Worm (Caenorhabditis elegans) whole organism, young adult: Measurements from ENCODE around the gene gtf-2E2.

ENCODE experiments used
- F10E7.11 ChIP-seq: sonication (generic microtip); optimal IDR thresholded peaks from 2 replicates; lab custom pipeline; 2017; ENCODE audit warnings: mild to moderate bottlenecking, missing genetic modification characterization, moderate library complexity, missing compliant biosample characterization
- F22D6.2 ChIP-seq: sonication (generic microtip); optimal IDR thresholded peaks from 2 replicates; lab custom pipeline; 2016; ENCODE audit warnings: mild to moderate bottlenecking, missing genetic modification characterization, missing compliant biosample characterization
- F33H1.4 ChIP-seq: fragments of 200-800 bp; sonication (Bioruptor generic); IDR thresholded peaks from 2 replicates; pipeline ENCODE4 v1.3.6; 2022; ENCODE audit warnings: missing genetic modification reagents, missing genetic modification characterization, missing compliant biosample characterization
- F37B4.10 ChIP-seq: fragments of 200-800 bp; sonication (Bioruptor generic); IDR thresholded peaks from 2 replicates; pipeline ENCODE4 v1.3.6; 2022; ENCODE audit warnings: missing genetic modification characterization, missing compliant biosample characterization
- F52B5.7 ChIP-seq: sonication (generic microtip); optimal IDR thresholded peaks from 2 replicates; lab custom pipeline; 2016; ENCODE audit warnings: mild to moderate bottlenecking, missing genetic modification characterization, missing compliant biosample characterization
- Y67H2A.10 ChIP-seq: fragments of 200-800 bp; sonication (Bioruptor generic); conservative IDR thresholded peaks from 2 replicates; pipeline ENCODE4 v1.3.6; 2022; ENCODE audit warnings: missing genetic modification reagents, missing genetic modification characterization, missing compliant biosample characterization
- ama-1 ChIP-seq, 3 experiments: fragments of 150-350 bp in 1 of 3; sonication (generic microtip) in 2 of 3; optimal IDR thresholded peaks; 2 replicates each; lab custom pipeline; 2014 to 2018; ENCODE audit warnings: missing biosample characterization in 2 of 3, missing genetic modification characterization in 2 of 3, missing genetic modification reagents in 2 of 3
- athp-1 ChIP-seq: sonication (generic microtip); optimal IDR thresholded peaks from 2 replicates; lab custom pipeline; 2017; ENCODE audit warnings: mild to moderate bottlenecking, missing genetic modification characterization, missing compliant biosample characterization
- attf-6 ChIP-seq: fragments of 200-800 bp; sonication (Bioruptor generic); IDR thresholded peaks from 2 replicates; pipeline ENCODE4 v1.3.6; 2022; ENCODE audit warnings: missing genetic modification reagents, missing genetic modification characterization, missing compliant biosample characterization
- ceh-27 ChIP-seq: fragments of 200-800 bp; sonication (Bioruptor generic); optimal IDR thresholded peaks from 2 replicates; lab custom pipeline; 2018; ENCODE audit warnings: mild to moderate bottlenecking, missing genetic modification characterization, moderate library complexity, missing compliant biosample characterization
- ceh-40 ChIP-seq: fragments of 200-800 bp; sonication (Bioruptor generic); IDR thresholded peaks from 2 replicates; pipeline ENCODE4 v1.3.6; 2022; ENCODE audit warnings: missing genetic modification characterization, missing compliant biosample characterization
- ceh-79 ChIP-seq: sonication (generic microtip); optimal IDR thresholded peaks from 2 replicates; lab custom pipeline; 2017; ENCODE audit warnings: mild to moderate bottlenecking, missing genetic modification characterization, missing compliant biosample characterization
- ceh-91 ChIP-seq: fragments of 200-800 bp; sonication (Bioruptor generic); IDR thresholded peaks from 2 replicates; pipeline ENCODE4 v1.3.6; 2022; ENCODE audit warnings: missing genetic modification reagents, missing genetic modification characterization, missing compliant biosample characterization
- dpff-1 ChIP-seq: sonication (generic microtip); optimal IDR thresholded peaks from 2 replicates; lab custom pipeline; 2017; ENCODE audit warnings: mild to moderate bottlenecking, missing genetic modification characterization, missing compliant biosample characterization
- efl-1 ChIP-seq: fragments of 150-350 bp; optimal IDR thresholded peaks from 2 replicates; lab custom pipeline; 2014; ENCODE audit warnings: missing biosample characterization, missing genetic modification reagents, missing genetic modification characterization
- gei-17 ChIP-seq: fragments of 200-800 bp; sonication (Bioruptor generic); optimal IDR thresholded peaks from 2 replicates; lab custom pipeline; 2018; ENCODE audit warnings: mild to moderate bottlenecking, missing genetic modification characterization, missing compliant biosample characterization
- hlh-12 ChIP-seq: sonication (generic microtip); optimal IDR thresholded peaks from 2 replicates; lab custom pipeline; 2016; ENCODE audit warnings: missing genetic modification characterization, missing compliant biosample characterization
- hmg-1.2 ChIP-seq: fragments of 200-800 bp; sonication (Bioruptor generic); IDR thresholded peaks from 2 replicates; pipeline ENCODE4 v1.3.6; 2022; ENCODE audit warnings: missing genetic modification reagents, missing genetic modification characterization, missing compliant biosample characterization
- hsf-1 ChIP-seq: fragments of 200-800 bp; sonication (Bioruptor generic); IDR thresholded peaks from 2 replicates; pipeline ENCODE4 v1.3.6; 2022; ENCODE audit warnings: missing genetic modification reagents, missing genetic modification characterization, missing compliant biosample characterization
- lin-54 ChIP-seq: fragments of 200-800 bp; sonication (Bioruptor generic); optimal IDR thresholded peaks from 2 replicates; lab custom pipeline; 2018; ENCODE audit warnings: mild to moderate bottlenecking, missing genetic modification characterization, missing compliant biosample characterization
- lir-1 ChIP-seq: fragments of 200-800 bp; sonication (Bioruptor generic); conservative IDR thresholded peaks from 2 replicates; pipeline ENCODE4 v1.3.6; 2022; ENCODE audit warnings: missing genetic modification reagents, missing genetic modification characterization, missing compliant biosample characterization
- lsy-27 ChIP-seq: sonication (generic microtip); optimal IDR thresholded peaks from 2 replicates; lab custom pipeline; 2017; ENCODE audit warnings: missing genetic modification characterization, mild to moderate bottlenecking, missing compliant biosample characterization, antibody characterized with exemption, missing genotype, borderline replicate concordance; ENCODE audit not compliant: insufficient read depth
- madf-3 ChIP-seq: fragments of 200-800 bp; sonication (Bioruptor generic); IDR thresholded peaks from 2 replicates; pipeline ENCODE4 v1.3.6; 2022; ENCODE audit warnings: missing genetic modification reagents, missing genetic modification characterization, missing compliant biosample characterization
- mcd-1 ChIP-seq: fragments of 200-800 bp; sonication (Bioruptor generic); IDR thresholded peaks from 2 replicates; pipeline ENCODE4 v1.3.6; 2022; ENCODE audit warnings: missing genetic modification reagents, missing genetic modification characterization, missing compliant biosample characterization
- mes-4 ChIP-seq: sonication (generic microtip); optimal IDR thresholded peaks from 2 replicates; lab custom pipeline; 2016; ENCODE audit warnings: missing genotype, missing genetic modification characterization, missing compliant biosample characterization
- nfya-2 ChIP-seq: fragments of 200-800 bp; sonication (Bioruptor generic); IDR thresholded peaks from 2 replicates; pipeline ENCODE4 v1.3.6; 2022; ENCODE audit warnings: missing genetic modification reagents, missing genetic modification characterization, missing compliant biosample characterization
- nhr-120 ChIP-seq: fragments of 200-800 bp; sonication (Bioruptor generic); IDR thresholded peaks from 2 replicates; pipeline ENCODE4 v1.3.6; 2022; ENCODE audit warnings: missing genetic modification characterization, missing compliant biosample characterization
- nhr-27 ChIP-seq: fragments of 200-800 bp; sonication (Bioruptor generic); optimal IDR thresholded peaks from 2 replicates; lab custom pipeline; 2018; ENCODE audit warnings: mild to moderate bottlenecking, missing genetic modification characterization, moderate library complexity, missing compliant biosample characterization
- pha-4 ChIP-seq: fragments of 150-350 bp; sonication (generic microtip); optimal IDR thresholded peaks from 2 replicates; lab custom pipeline; 2014; ENCODE audit warnings: missing biosample characterization, missing genetic modification reagents, missing genetic modification characterization
- rec-8 ChIP-seq, 2 experiments: sonication (generic microtip); optimal IDR thresholded peaks; 2 replicates each; lab custom pipeline; 2016; ENCODE audit warnings: mild to moderate bottlenecking in 2 of 2, missing genetic modification characterization in 2 of 2, missing genetic modification reagents in 2 of 2, missing genotype in 2 of 2, missing biosample characterization in 1 of 2, missing compliant biosample characterization in 1 of 2, moderate library complexity in 1 of 2
- sea-2 ChIP-seq: fragments of 200-800 bp; sonication (Bioruptor generic); IDR thresholded peaks from 2 replicates; pipeline ENCODE4 v1.3.6; 2022; ENCODE audit warnings: missing genetic modification characterization, missing compliant biosample characterization
- snpc-1.3 ChIP-seq: sonication (generic microtip); optimal IDR thresholded peaks from 2 replicates; lab custom pipeline; 2017; ENCODE audit warnings: missing genetic modification characterization, mild to moderate bottlenecking, missing compliant biosample characterization, antibody characterized with exemption, moderate library complexity, missing genotype, missing genetic modification reagents; ENCODE audit not compliant: insufficient read depth
- snpc-4 ChIP-seq, 5 experiments: fragments of 150-350 bp in 1 of 5; sonication (generic microtip) in 4 of 5; optimal IDR thresholded peaks; 2 replicates each; lab custom pipeline; 2014 to 2018; ENCODE audit warnings: missing genetic modification characterization in 5 of 5, missing biosample characterization in 3 of 5, antibody characterized with exemption in 2 of 5, mild to moderate bottlenecking in 2 of 5, missing compliant biosample characterization in 2 of 5, missing genotype in 2 of 5, moderate library complexity in 2 of 5, missing genetic modification reagents in 1 of 5
- unc-130 ChIP-seq: sonication (generic microtip); optimal IDR thresholded peaks from 2 replicates; lab custom pipeline; 2016; ENCODE audit warnings: missing genetic modification reagents, missing genetic modification characterization, missing compliant biosample characterization
- unc-62 ChIP-seq: fragments of 150-350 bp; optimal IDR thresholded peaks from 2 replicates; lab custom pipeline; 2014; ENCODE audit warnings: missing biosample characterization, missing genetic modification reagents, missing genetic modification characterization
- xnd-1 ChIP-seq: sonication (generic microtip); optimal IDR thresholded peaks from 2 replicates; lab custom pipeline; 2016; ENCODE audit warnings: missing genotype, missing genetic modification reagents, missing genetic modification characterization, missing compliant biosample characterization
- zfh-2 ChIP-seq: fragments of 200-800 bp; sonication (Bioruptor generic); conservative IDR thresholded peaks from 2 replicates; pipeline ENCODE4 v1.3.6; 2022; ENCODE audit warnings: missing genetic modification reagents, missing genetic modification characterization, missing compliant biosample characterization
- ztf-22 ChIP-seq: fragments of 200-800 bp; sonication (Bioruptor generic); optimal IDR thresholded peaks from 2 replicates; lab custom pipeline; 2018; ENCODE audit warnings: mild to moderate bottlenecking, missing genetic modification characterization, moderate library complexity, missing compliant biosample characterization
- ztf-28 ChIP-seq: fragments of 200-800 bp; sonication (Bioruptor generic); IDR thresholded peaks from 2 replicates; pipeline ENCODE4 v1.3.6; 2022; ENCODE audit warnings: missing genetic modification reagents, missing genetic modification characterization, missing compliant biosample characterization
- ztf-6 ChIP-seq: fragments of 200-800 bp; sonication (Bioruptor generic); IDR thresholded peaks from 2 replicates; pipeline ENCODE4 v1.3.6; 2022; ENCODE audit warnings: missing genetic modification reagents, missing genetic modification characterization, missing compliant biosample characterization

Gene gtf-2E2

DNA sequence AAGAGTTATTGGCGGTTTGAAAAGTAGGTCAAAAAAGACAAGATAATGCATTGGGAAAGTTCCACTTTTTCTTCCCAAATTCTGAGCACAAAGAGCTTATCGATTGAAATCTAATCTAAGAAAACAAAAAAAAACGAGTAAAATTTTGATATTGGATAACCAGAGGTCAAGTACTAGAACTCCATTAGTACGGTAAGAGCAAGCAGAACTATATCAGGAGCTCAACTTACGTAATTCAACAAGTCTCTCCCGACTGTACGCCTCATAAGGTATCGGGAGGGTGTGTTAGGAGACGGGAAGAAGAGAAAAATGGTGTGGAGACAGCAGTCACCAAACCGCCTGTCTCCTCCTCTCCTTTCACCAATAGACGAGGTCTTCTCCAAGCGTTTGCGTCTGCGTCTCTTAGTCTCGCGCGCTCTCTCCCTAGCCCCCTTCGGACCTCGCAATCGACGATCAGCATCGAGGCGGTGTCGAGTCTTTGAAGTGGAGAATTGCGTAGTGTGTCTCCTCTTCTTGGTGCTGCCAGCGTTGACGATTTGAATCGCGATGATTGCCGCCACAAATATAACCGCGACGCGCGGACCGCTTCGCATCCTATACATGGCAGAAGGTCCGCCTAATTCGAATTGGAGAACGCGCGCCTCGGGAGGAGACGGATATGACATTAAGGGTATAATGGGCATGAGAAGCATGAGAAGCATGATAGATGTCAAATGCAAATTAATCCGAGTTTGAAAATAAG, 24.8 kb upstream of the gtf-2E2 start, which contains the start of gene F54D5.5:
F54D5.5 (minus strand) TSS at position 51 of the 742 bp plus-strand sequence.
- no peak for TF ChIP-seq rec-8 (tag; optimal IDR thresholded peaks at IDR 0.05; lab: Kevin White, UChicago)
- TF ChIP-seq lsy-27 (tag; lab: Kevin White, UChicago) = no peak
- peak; percentile 23 for TF ChIP-seq efl-1 (GFP tag; lab: Kevin White, UChicago)
- no peak for TF ChIP-seq attf-6
- no peak for TF ChIP-seq pha-4 (tag; lab: Kevin White, UChicago)
- no peak for TF ChIP-seq sea-2 (GFP tag; lab: Robert Waterston, UW)
- no peak for TF ChIP-seq F33H1.4 (GFP tag; lab: Robert Waterston, UW)
- TF ChIP-seq hsf-1 (GFP tag; lab: Robert Waterston, UW) = no peak
- no peak for TF ChIP-seq ceh-79 (tag; lab: Kevin White, UChicago)
- TF ChIP-seq Y67H2A.10 (GFP tag; lab: Robert Waterston, UW) = no peak
- TF ChIP-seq snpc-1.3 (tag; lab: Kevin White, UChicago) = no peak
- TF ChIP-seq zfh-2 (GFP tag; lab: Robert Waterston, UW) = peak; percentile 84
- TF ChIP-seq ztf-28 (GFP tag; lab: Robert Waterston, UW) = no peak
- peak; percentile 71 for TF ChIP-seq hmg-1.2 (GFP tag; lab: Robert Waterston, UW)
- TF ChIP-seq xnd-1 (tag; lab: Kevin White, UChicago) = no peak
- no peak for TF ChIP-seq nhr-120

DNA sequence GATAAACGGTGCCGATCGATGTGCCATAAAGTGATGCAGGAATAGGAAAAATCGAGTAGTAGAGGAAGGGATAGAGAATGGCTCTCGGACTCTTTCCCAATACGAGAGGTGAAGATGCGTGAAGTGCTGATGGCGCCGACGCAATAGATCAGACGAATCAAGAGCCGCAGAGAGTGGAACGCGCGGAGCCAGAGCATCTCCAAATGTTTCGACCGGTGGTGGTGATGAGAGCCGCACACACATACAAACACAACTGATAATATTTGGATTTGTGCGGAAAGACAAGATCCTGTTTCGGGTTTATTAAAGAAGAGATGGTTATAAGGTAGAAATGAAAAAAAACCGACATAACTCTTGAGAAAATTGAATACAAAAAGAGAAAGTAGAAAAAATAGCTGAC, 21.8 kb upstream of the gtf-2E2 start, which contains the start of gene F54D5.15:
F54D5.15 (minus strand) TSS at position 101 of the 400 bp plus-strand sequence.
- no peak for TF ChIP-seq pha-4 (tag; lab: Kevin White, UChicago)
- TF ChIP-seq F37B4.10 (GFP tag; lab: Robert Waterston, UW) = no peak
- TF ChIP-seq mes-4 (tag; lab: Kevin White, UChicago) = no peak
- TF ChIP-seq zfh-2 (GFP tag; lab: Robert Waterston, UW) = 0 out of 2 replicates have a peak, but pooled peaks have one; percentile 22
- no peak for TF ChIP-seq nfya-2 (GFP tag; lab: Robert Waterston, UW)
- no peak for TF ChIP-seq madf-3 (GFP tag; lab: Robert Waterston, UW)
- TF ChIP-seq hmg-1.2 (GFP tag; lab: Robert Waterston, UW) = no peak
- TF ChIP-seq, all 124 proteins: peak for 1

DNA sequence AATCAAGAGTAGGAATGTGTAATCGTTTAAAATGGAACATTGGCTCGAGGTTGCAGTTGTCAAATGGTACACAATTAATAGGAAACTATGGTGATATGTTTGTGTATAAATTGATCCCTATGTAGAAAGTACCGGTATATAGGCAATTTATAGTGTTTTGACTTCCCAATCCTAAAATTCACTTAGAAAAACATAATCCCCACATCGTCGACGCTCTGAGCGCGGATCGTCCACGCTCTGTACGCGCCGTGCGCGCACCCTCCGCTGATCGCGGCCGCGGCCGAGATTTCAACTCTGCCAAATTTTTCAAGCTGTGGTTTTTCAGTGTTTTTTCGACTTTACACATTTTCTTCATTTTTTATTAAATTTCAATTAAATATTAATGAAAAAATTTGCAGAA, 14.0 kb upstream of the gtf-2E2 start, which contains the start of gene F54D5.17:
F54D5.17 (plus strand) TSS at position 301 of the 400 bp plus-strand sequence.
- TF ChIP-seq athp-1 (tag; lab: Kevin White, UChicago) (no peak), F22D6.2 (tag; lab: Kevin White, UChicago) (no peak), nfya-2 (GFP tag; lab: Robert Waterston, UW) (no peak), dpff-1 (no peak), ztf-28 (GFP tag; lab: Robert Waterston, UW) (no peak), gei-17 (GFP tag; lab: Kevin White, UChicago) (no peak), unc-130 (no peak), zfh-2 (GFP tag; lab: Robert Waterston, UW) (0 out of 2 replicates have a peak, but pooled peaks have one; percentile 13), hlh-12 (no peak)

DNA sequence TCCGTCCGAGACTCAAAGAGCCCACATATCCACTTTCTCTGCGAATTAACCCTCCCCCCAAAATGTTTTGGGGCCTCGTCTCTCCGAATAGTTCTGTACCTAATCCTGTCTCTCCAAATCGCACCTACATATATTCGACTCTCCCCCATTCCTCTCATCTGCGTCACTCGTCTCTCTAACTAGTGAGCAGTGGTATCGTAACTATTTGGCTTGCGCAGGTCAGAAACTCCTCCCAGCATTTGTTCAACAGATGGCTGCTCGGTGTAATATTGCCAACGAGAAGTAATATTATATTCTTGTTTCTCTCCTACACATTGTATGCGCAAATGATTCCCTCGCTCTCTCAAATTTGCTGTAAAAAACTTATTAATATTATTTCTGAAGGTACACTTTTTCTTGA, 13.3 kb upstream of the gtf-2E2 start, which contains the start of gene F54D5.24:
F54D5.24 (plus strand) TSS at position 316 of the 400 bp plus-strand sequence.
- TF ChIP-seq F52B5.7 (tag; lab: Kevin White, UChicago) = no peak
- no peak for TF ChIP-seq ceh-79 (tag; lab: Kevin White, UChicago)
- no peak for TF ChIP-seq mcd-1 (GFP tag; lab: Robert Waterston, UW)
- TF ChIP-seq lir-1 (GFP tag; lab: Robert Waterston, UW) = no peak
- no peak for TF ChIP-seq lin-54 (GFP tag; lab: Kevin White, UChicago)
- TF ChIP-seq ztf-22 (GFP tag; lab: Kevin White, UChicago) = no peak
- TF ChIP-seq snpc-4 (GFP tag; optimal IDR thresholded peaks at IDR 0.05; lab: Kevin White, UChicago) = no peak
- no peak for TF ChIP-seq snpc-4 (tag; optimal IDR thresholded peaks at IDR 0.05; lab: Kevin White, UChicago)
- TF ChIP-seq ceh-91 (GFP tag; lab: Robert Waterston, UW) = no peak
- TF ChIP-seq unc-130 = no peak
- TF ChIP-seq unc-62 (GFP tag; lab: Kevin White, UChicago) = no peak
- no peak for TF ChIP-seq dpff-1
- TF ChIP-seq ceh-40 (GFP tag; lab: Robert Waterston, UW) = no peak
- TF ChIP-seq nhr-120 = no peak
- TF ChIP-seq nhr-27 (tag; lab: Kevin White, UChicago) = no peak
- no peak for TF ChIP-seq F10E7.11
- no peak for TF ChIP-seq ama-1 (optimal IDR thresholded peaks at IDR 0.05; lab: Kevin White, UChicago)
- TF ChIP-seq ama-1 (GFP tag; optimal IDR thresholded peaks at IDR 0.05; lab: Kevin White, UChicago) = no peak
- no peak for TF ChIP-seq ztf-6 (GFP tag; lab: Robert Waterston, UW)
- TF ChIP-seq ztf-28 (GFP tag; lab: Robert Waterston, UW) = no peak
- TF ChIP-seq ceh-27 (GFP tag; lab: Kevin White, UChicago) = no peak
